Worm (Caenorhabditis elegans): ENCODE data around the gene T25F10.4.

- TF ChIP-seq ama-1 (optimal IDR thresholded peaks at IDR 0.05): no peak
- TF ChIP-seq ztf-11 (tag; optimal IDR thresholded peaks at IDR 0.05): no peak
- no peak for TF ChIP-seq snpc-4 (tag; optimal IDR thresholded peaks at IDR 0.05)
- TF ChIP-seq unc-55 (GFP tag; optimal IDR thresholded peaks at IDR 0.05): no peak
- TF ChIP-seq unc-62 (GFP tag; optimal IDR thresholded peaks at IDR 0.05): no peak
- no peak for TF ChIP-seq nhr-12 (tag; optimal IDR thresholded peaks at IDR 0.05)
- no peak for TF ChIP-seq zag-1 (tag; optimal IDR thresholded peaks at IDR 0.05)
Measured at ce11 chrV:6751493-6752100, 10.7 kb downstream of the T25F10.4 start.

Data from whole organism, L2 larva.